Worm (Caenorhabditis elegans) whole organism, young adult: Measurements from ENCODE around the gene W07G4.2.

ENCODE experiments used
- F39B2.1 ChIP-seq: fragments of 200-800 bp; sonication (Bioruptor generic); IDR thresholded peaks from 2 replicates; pipeline ENCODE4 v1.3.6; 2022; ENCODE audit warnings: missing genetic modification reagents, missing genetic modification characterization, missing compliant biosample characterization
- T07F8.4 ChIP-seq: sonication (generic microtip); optimal IDR thresholded peaks from 2 replicates; lab custom pipeline; 2016; ENCODE audit warnings: mild to moderate bottlenecking, missing genetic modification characterization, moderate library complexity, missing compliant biosample characterization
- ceh-40 ChIP-seq: fragments of 200-800 bp; sonication (Bioruptor generic); IDR thresholded peaks from 2 replicates; pipeline ENCODE4 v1.3.6; 2022; ENCODE audit warnings: missing genetic modification characterization, missing compliant biosample characterization
- ceh-79 ChIP-seq: sonication (generic microtip); optimal IDR thresholded peaks from 2 replicates; lab custom pipeline; 2017; ENCODE audit warnings: mild to moderate bottlenecking, missing genetic modification characterization, missing compliant biosample characterization
- die-1 ChIP-seq: sonication (generic microtip); optimal IDR thresholded peaks from 2 replicates; lab custom pipeline; 2016; ENCODE audit warnings: missing genotype, mild to moderate bottlenecking, missing genetic modification characterization, missing compliant biosample characterization
- egl-18 ChIP-seq: fragments of 200-800 bp; sonication (Bioruptor generic); IDR thresholded peaks from 2 replicates; pipeline ENCODE4 v1.3.6; 2022; ENCODE audit warnings: missing genetic modification reagents, missing genetic modification characterization, missing compliant biosample characterization
- ets-4 ChIP-seq: fragments of 200-800 bp; sonication (Bioruptor generic); optimal IDR thresholded peaks from 2 replicates; lab custom pipeline; 2018; ENCODE audit warnings: mild to moderate bottlenecking, missing genetic modification characterization, missing compliant biosample characterization
- fkh-3 ChIP-seq: sonication (generic microtip); optimal IDR thresholded peaks from 2 replicates; lab custom pipeline; 2016; ENCODE audit warnings: mild to moderate bottlenecking, missing genetic modification characterization, missing compliant biosample characterization
- mes-4 ChIP-seq: sonication (generic microtip); optimal IDR thresholded peaks from 2 replicates; lab custom pipeline; 2016; ENCODE audit warnings: missing genotype, missing genetic modification characterization, missing compliant biosample characterization
- pha-4 ChIP-seq: fragments of 150-350 bp; sonication (generic microtip); optimal IDR thresholded peaks from 2 replicates; lab custom pipeline; 2014; ENCODE audit warnings: missing biosample characterization, missing genetic modification reagents, missing genetic modification characterization
- snpc-4 ChIP-seq, 5 experiments: fragments of 150-350 bp in 1 of 5; sonication (generic microtip) in 4 of 5; optimal IDR thresholded peaks; 2 replicates each; lab custom pipeline; 2014 to 2018; ENCODE audit warnings: missing genetic modification characterization in 5 of 5, missing biosample characterization in 3 of 5, antibody characterized with exemption in 2 of 5, mild to moderate bottlenecking in 2 of 5, missing compliant biosample characterization in 2 of 5, missing genotype in 2 of 5, moderate library complexity in 2 of 5, missing genetic modification reagents in 1 of 5
- ztf-26 ChIP-seq: sonication (generic microtip); optimal IDR thresholded peaks from 2 replicates; lab custom pipeline; 2017; ENCODE audit warnings: missing genetic modification characterization, missing compliant biosample characterization

DNA sequence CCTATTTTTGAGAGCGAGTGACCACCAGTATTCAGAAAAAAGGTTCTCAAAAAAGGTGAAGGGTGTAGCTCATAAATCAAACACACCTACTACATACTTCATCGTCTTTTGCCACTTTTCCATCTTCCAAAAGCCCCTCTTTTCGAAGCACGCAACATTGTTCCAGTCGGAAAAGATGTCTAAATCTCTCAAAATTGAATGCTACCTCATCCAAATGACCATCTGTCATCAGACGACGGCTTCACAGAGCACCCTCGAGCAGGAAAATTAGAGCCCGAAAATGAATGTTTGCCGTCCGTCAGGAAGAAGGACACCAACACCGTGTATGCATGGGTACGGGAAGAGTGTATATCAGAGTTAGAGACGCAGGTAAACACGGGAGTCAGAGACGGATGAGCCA lies 14.8 kb downstream of the W07G4.2 start:
- TF ChIP-seq fkh-3 (no peak), T07F8.4 (tag; lab: Kevin White, UChicago) (no peak), ztf-26 (tag; lab: Kevin White, UChicago) (no peak), mes-4 (tag; lab: Kevin White, UChicago) (no peak), snpc-4 (GFP tag; optimal IDR thresholded peaks at IDR 0.05; lab: Kevin White, UChicago) (no peak), snpc-4 (tag; optimal IDR thresholded peaks at IDR 0.05; lab: Kevin White, UChicago) (no peak), ets-4 (GFP tag; lab: Kevin White, UChicago) (no peak), die-1 (no peak), ceh-40 (GFP tag; lab: Robert Waterston, UW) (no peak), ceh-79 (tag; lab: Kevin White, UChicago) (no peak), F39B2.1 (GFP tag; lab: Robert Waterston, UW) (no peak), pha-4 (tag; lab: Kevin White, UChicago) (no peak), egl-18 (GFP tag; lab: Robert Waterston, UW) (no peak)
